Worm (Caenorhabditis elegans) whole organism, L4 larva: ENCODE data around the gene acl-6.

Experiments used
- dmd-8 ChIP-seq: fragments of 200-800 bp; sonication (Bioruptor generic); IDR thresholded peaks from 2 replicates; pipeline ENCODE4 v1.3.6; 2022; ENCODE audit warnings: missing genetic modification characterization, missing compliant biosample characterization
- fkh-10 ChIP-seq: fragments of 150-350 bp; optimal IDR thresholded peaks from 2 replicates; lab custom pipeline; 2014; ENCODE audit warnings: missing biosample characterization, missing genetic modification reagents, missing genetic modification characterization
- pha-4 ChIP-seq, 2 experiments: fragments of 150-350 bp in 1 of 2; fragments of 200-800 bp in 1 of 2; sonication (Bioruptor generic) in 1 of 2; IDR thresholded peaks in 1 of 2; optimal IDR thresholded peaks in 1 of 2; 2 replicates each; pipeline versions ENCODE4 v1.3.6 to Lab custom; 2014 to 2022; ENCODE audit warnings: missing genetic modification characterization in 2 of 2, missing genetic modification reagents in 2 of 2, missing biosample characterization in 1 of 2, missing compliant biosample characterization in 1 of 2
- snpc-4 ChIP-seq: fragments of 150-350 bp; optimal IDR thresholded peaks from 2 replicates; lab custom pipeline; 2014; ENCODE audit warnings: missing biosample characterization, missing genetic modification characterization

DNA sequence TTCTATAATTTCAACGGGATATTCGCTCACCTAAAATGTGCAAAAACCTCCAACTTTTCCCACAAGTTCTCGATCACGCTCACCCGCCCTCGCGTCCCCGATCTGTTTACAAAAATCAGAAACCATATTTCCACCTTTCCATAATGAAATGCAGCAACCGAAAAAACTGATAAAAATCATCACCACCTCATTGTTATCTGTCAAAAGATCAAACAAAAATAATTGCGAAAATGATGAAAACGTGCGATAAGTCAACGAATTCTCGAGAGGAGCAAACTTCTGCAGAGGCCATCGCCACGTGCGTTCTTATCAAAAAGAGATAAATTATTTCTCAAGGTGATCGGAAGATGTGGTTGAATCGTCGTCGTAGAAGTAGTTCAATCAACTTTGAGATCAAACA, 8.2 kb upstream of the acl-6 start:
- TF ChIP-seq snpc-4 (no peak), fkh-10 (GFP tag; lab: Kevin White, UChicago) (no peak), dmd-8 (GFP tag; lab: Robert Waterston, UW) (no peak), pha-4 (GFP tag; IDR thresholded peaks at IDR 0.05; lab: Robert Waterston, UW) (no peak), pha-4 (tag; optimal IDR thresholded peaks at IDR 0.05; lab: Kevin White, UChicago) (no peak)
